Worm (Caenorhabditis elegans) whole organism, L1 larva: ENCODE results near the gene kreg-1.

Experiments
- C16A3.4 ChIP-seq: fragments of 150-350 bp; optimal IDR thresholded peaks from 2 replicates; lab custom pipeline; 2014; ENCODE audit warnings: missing biosample characterization, missing genetic modification characterization
- Y116A8C.19 ChIP-seq: sonication (generic microtip); optimal IDR thresholded peaks from 2 replicates; lab custom pipeline; 2016; ENCODE audit warnings: missing compliant biosample characterization, missing genetic modification characterization, borderline replicate concordance
- alr-1 ChIP-seq: fragments of 200-800 bp; sonication (Bioruptor generic); optimal IDR thresholded peaks from 2 replicates; lab custom pipeline; 2018; ENCODE audit warnings: borderline replicate concordance, mild to moderate bottlenecking, missing genetic modification characterization, missing compliant biosample characterization
- blmp-1 ChIP-seq: fragments of 150-350 bp; optimal IDR thresholded peaks from 2 replicates; lab custom pipeline; 2014; ENCODE audit warnings: missing biosample characterization, missing genetic modification characterization
- ceh-8 ChIP-seq: fragments of 200-800 bp; sonication (Bioruptor generic); optimal IDR thresholded peaks from 2 replicates; lab custom pipeline; 2018; ENCODE audit warnings: mild to moderate bottlenecking, missing genetic modification characterization, moderate library complexity, missing compliant biosample characterization
- dpl-1 ChIP-seq, 3 experiments: fragments of 150-350 bp in 2 of 3; sonication (generic microtip) in 1 of 3; optimal IDR thresholded peaks; 2 replicates each; lab custom pipeline; 2014 to 2017; ENCODE audit warnings: missing biosample characterization in 3 of 3, missing genetic modification characterization in 3 of 3, missing genetic modification reagents in 3 of 3
- efl-1 ChIP-seq, 4 experiments: fragments of 150-350 bp; optimal IDR thresholded peaks in 3 of 4; peaks in 1 of 4; 1 replicate in 1 of 4; 2 replicates in 3 of 4; lab custom pipeline; 2014; ENCODE audit warnings: missing biosample characterization in 2 of 4, missing genetic modification characterization in 2 of 4, missing genetic modification reagents in 2 of 4
- elt-2 ChIP-seq: sonication (generic microtip); optimal IDR thresholded peaks from 2 replicates; lab custom pipeline; 2016; ENCODE audit warnings: missing genetic modification characterization, mild to moderate bottlenecking, inconsistent platforms, missing compliant biosample characterization, missing genetic modification reagents
- elt-3 ChIP-seq, 6 experiments: fragments of 150-350 bp in 1 of 6; sonication (generic microtip); optimal IDR thresholded peaks; 2 replicates each; lab custom pipeline; 2017 to 2018; ENCODE audit warnings: missing biosample characterization in 6 of 6, missing genetic modification characterization in 6 of 6, inconsistent platforms in 1 of 6
- fkh-10 ChIP-seq: sonication (generic microtip); optimal IDR thresholded peaks from 2 replicates; lab custom pipeline; 2017; ENCODE audit warnings: missing biosample characterization, missing genetic modification reagents, missing genetic modification characterization
- fkh-4 ChIP-seq: sonication (generic microtip); optimal IDR thresholded peaks from 2 replicates; lab custom pipeline; 2016; ENCODE audit warnings: missing compliant biosample characterization, missing genetic modification characterization, borderline replicate concordance
- grh-1 ChIP-seq: fragments of 200-800 bp; sonication (Bioruptor generic); IDR thresholded peaks from 2 replicates; pipeline ENCODE4 v1.3.6; 2022; ENCODE audit warnings: missing genetic modification reagents, missing genetic modification characterization, missing compliant biosample characterization
- hlh-4 ChIP-seq: sonication (generic microtip); optimal IDR thresholded peaks from 2 replicates; lab custom pipeline; 2016; ENCODE audit warnings: mild to moderate bottlenecking, missing genetic modification characterization, missing compliant biosample characterization
- irx-1 ChIP-seq: sonication (generic microtip); optimal IDR thresholded peaks from 2 replicates; lab custom pipeline; 2016; ENCODE audit warnings: missing genetic modification characterization, missing compliant biosample characterization
- lin-14 ChIP-seq: fragments of 200-800 bp; sonication (Bioruptor generic); optimal IDR thresholded peaks from 2 replicates; lab custom pipeline; 2018; ENCODE audit warnings: mild to moderate bottlenecking, missing genetic modification characterization, moderate library complexity, missing compliant biosample characterization
- lin-15B ChIP-seq: fragments of 150-350 bp; sonication (generic microtip); optimal IDR thresholded peaks from 3 replicates; lab custom pipeline; 2014; ENCODE audit warnings: missing biosample characterization, missing genetic modification characterization
- lin-35 ChIP-seq, 2 experiments: fragments of 150-350 bp; optimal IDR thresholded peaks; 2 replicates each; lab custom pipeline; 2014; ENCODE audit warnings: missing biosample characterization in 2 of 2, missing genetic modification characterization in 2 of 2, missing genetic modification reagents in 2 of 2
- lir-3 ChIP-seq: sonication (generic microtip); optimal IDR thresholded peaks from 2 replicates; lab custom pipeline; 2016; ENCODE audit warnings: mild to moderate bottlenecking, missing genetic modification characterization, moderate library complexity, missing compliant biosample characterization; ENCODE audit not compliant: poor library complexity
- lsy-2 ChIP-seq, 2 experiments: fragments of 150-350 bp; optimal IDR thresholded peaks; 2 replicates each; lab custom pipeline; 2014; ENCODE audit warnings: missing biosample characterization in 2 of 2, missing genetic modification characterization in 2 of 2
- mdl-1 ChIP-seq, 2 experiments: fragments of 150-350 bp; optimal IDR thresholded peaks; 2 replicates each; lab custom pipeline; 2014 to 2017; ENCODE audit warnings: missing biosample characterization in 2 of 2, missing genetic modification characterization in 2 of 2, inconsistent platforms in 1 of 2
- mep-1 ChIP-seq: fragments of 150-350 bp; optimal IDR thresholded peaks from 2 replicates; lab custom pipeline; 2014; ENCODE audit warnings: missing biosample characterization, missing genetic modification characterization
- nhr-12 ChIP-seq: sonication (generic microtip); optimal IDR thresholded peaks from 2 replicates; lab custom pipeline; 2017; ENCODE audit warnings: missing biosample characterization, missing genetic modification characterization
- nhr-19 ChIP-seq: fragments of 200-800 bp; sonication (Bioruptor generic); conservative IDR thresholded peaks from 2 replicates; pipeline ENCODE4 v1.3.6; 2022; ENCODE audit warnings: missing genetic modification characterization, missing compliant biosample characterization
- nhr-20 ChIP-seq: sonication (generic microtip); optimal IDR thresholded peaks from 2 replicates; lab custom pipeline; 2016; ENCODE audit warnings: mild to moderate bottlenecking, missing genetic modification characterization, missing compliant biosample characterization
- nhr-237 ChIP-seq: fragments of 150-350 bp; optimal IDR thresholded peaks from 2 replicates; lab custom pipeline; 2014; ENCODE audit warnings: missing biosample characterization, missing genetic modification characterization
- nhr-47 ChIP-seq: sonication (generic microtip); optimal IDR thresholded peaks from 2 replicates; lab custom pipeline; 2016; ENCODE audit warnings: mild to moderate bottlenecking, missing genetic modification characterization, moderate library complexity, missing compliant biosample characterization
- nhr-71 ChIP-seq: sonication (generic microtip); optimal IDR thresholded peaks from 2 replicates; lab custom pipeline; 2016; ENCODE audit warnings: mild to moderate bottlenecking, missing genetic modification characterization, moderate library complexity, missing compliant biosample characterization
- nhr-84 ChIP-seq: sonication (generic microtip); optimal IDR thresholded peaks from 2 replicates; lab custom pipeline; 2017; ENCODE audit warnings: missing biosample characterization, missing genetic modification characterization
- nhr-85 ChIP-seq: sonication (generic microtip); peaks from one replicate; lab custom pipeline; 2016; ENCODE audit warnings: missing genetic modification characterization, inconsistent platforms, missing compliant biosample characterization
- nhr-90 ChIP-seq: sonication (generic microtip); optimal IDR thresholded peaks from 2 replicates; lab custom pipeline; 2016; ENCODE audit warnings: mild to moderate bottlenecking, missing genetic modification characterization, missing compliant biosample characterization; ENCODE audit not compliant: poor library complexity
- pag-3 ChIP-seq: sonication (generic microtip); optimal IDR thresholded peaks from 2 replicates; lab custom pipeline; 2017; ENCODE audit warnings: missing genetic modification characterization, mild to moderate bottlenecking, missing compliant biosample characterization, antibody characterized with exemption, borderline replicate concordance; ENCODE audit not compliant: insufficient read depth
- pax-3 ChIP-seq: fragments of 200-800 bp; sonication (Bioruptor generic); optimal IDR thresholded peaks from 2 replicates; lab custom pipeline; 2018; ENCODE audit warnings: mild to moderate bottlenecking, missing genetic modification characterization, moderate library complexity, missing compliant biosample characterization
- pqm-1 ChIP-seq: sonication (generic microtip); optimal IDR thresholded peaks from 3 replicates; lab custom pipeline; 2017; ENCODE audit warnings: missing biosample characterization, missing genetic modification characterization
- snpc-4 ChIP-seq: fragments of 150-350 bp; optimal IDR thresholded peaks from 2 replicates; lab custom pipeline; 2014; ENCODE audit warnings: missing biosample characterization, missing genetic modification characterization
- snu-23 ChIP-seq: sonication (generic microtip); optimal IDR thresholded peaks from 2 replicates; lab custom pipeline; 2016; ENCODE audit warnings: missing genetic modification characterization, missing compliant biosample characterization
- swsn-7 ChIP-seq: sonication (generic microtip); optimal IDR thresholded peaks from 2 replicates; lab custom pipeline; 2016; ENCODE audit warnings: missing genetic modification characterization, missing compliant biosample characterization
- tbx-2 ChIP-seq: sonication (generic microtip); optimal IDR thresholded peaks from 2 replicates; lab custom pipeline; 2016; ENCODE audit warnings: missing genetic modification characterization, missing compliant biosample characterization
- unc-130 ChIP-seq: fragments of 150-350 bp; optimal IDR thresholded peaks from 2 replicates; lab custom pipeline; 2017; ENCODE audit warnings: missing biosample characterization, missing genetic modification characterization, inconsistent platforms
- xbp-1 ChIP-seq: sonication (generic microtip); optimal IDR thresholded peaks from 2 replicates; lab custom pipeline; 2016; ENCODE audit warnings: missing genetic modification characterization, missing compliant biosample characterization
- ztf-4 ChIP-seq: fragments of 150-350 bp; optimal IDR thresholded peaks from 2 replicates; lab custom pipeline; 2014; ENCODE audit warnings: missing biosample characterization, missing genetic modification characterization

kreg-1 gene

ce11 chrX:8672760-8673159 lies 36.8 kb upstream of the kreg-1 start, which contains the start of the genes K09E2.2 and K09E2.3:
Gene K09E2.2, plus strand, starts transcription at chrX:8673060.
Gene K09E2.3, plus strand, starts transcription at chrX:8673084.
- TF ChIP-seq pax-3 (tag; lab: Kevin White, UChicago) (no peak), fkh-4 (no peak), ceh-8 (no peak), pqm-1 (tag; lab: Kevin White, UChicago) (no peak), lin-15B (tag; lab: Kevin White, UChicago) (no peak), alr-1 (tag; lab: Kevin White, UChicago) (no peak), grh-1 (GFP tag; lab: Robert Waterston, UW) (no peak), ztf-4 (tag; lab: Kevin White, UChicago) (no peak), tbx-2 (tag; lab: Kevin White, UChicago) (no peak), Y116A8C.19 (tag; lab: Kevin White, UChicago) (no peak), unc-130 (tag; lab: Kevin White, UChicago) (no peak), nhr-237 (tag; lab: Kevin White, UChicago) (no peak), dpl-1 (GFP tag; optimal IDR thresholded peaks at IDR 0.05; lab: Kevin White, UChicago) (no peak), nhr-12 (tag; lab: Kevin White, UChicago) (no peak)

ce11 chrX:8674514-8674913 lies 35.0 kb upstream of the kreg-1 start:
- TF ChIP-seq C16A3.4: peak; percentile 5
- peak; percentile 55 for TF ChIP-seq nhr-47
- TF ChIP-seq efl-1 (optimal IDR thresholded peaks at IDR 0.05; lab: Kevin White, UChicago): no peak
- TF ChIP-seq efl-1 (GFP tag; optimal IDR thresholded peaks at IDR 0.05 in 1 of 2; lab: Kevin White, UChicago): peak in 1 of 2 experiments; percentile 95
- peak in 2 of 3 experiments; percentile 14 to 39 for TF ChIP-seq dpl-1 (GFP tag; optimal IDR thresholded peaks at IDR 0.05; lab: Kevin White, UChicago)
- peak; percentile 3 for TF ChIP-seq swsn-7 (tag; lab: Kevin White, UChicago)
- TF ChIP-seq snpc-4: no peak
- TF ChIP-seq tbx-2 (tag; lab: Kevin White, UChicago): peak; percentile 66
- peak; percentile 87 for TF ChIP-seq nhr-71
- no peak for TF ChIP-seq nhr-84 (tag; lab: Kevin White, UChicago)
- peak; percentile 24 for TF ChIP-seq pag-3 (tag; lab: Kevin White, UChicago)
- TF ChIP-seq nhr-90 (tag; lab: Kevin White, UChicago): peak; percentile 83
- TF ChIP-seq lin-14 (GFP tag; lab: Kevin White, UChicago): peak; percentile 90
- no peak for TF ChIP-seq fkh-10 (GFP tag; lab: Kevin White, UChicago)
- TF ChIP-seq nhr-20 (tag; lab: Kevin White, UChicago): peak; percentile 94
- TF ChIP-seq snu-23 (GFP tag; lab: Kevin White, UChicago): peak; percentile 71
- peak in 2 of 6 experiments; percentile 57 to 58 for TF ChIP-seq elt-3 (tag; optimal IDR thresholded peaks at IDR 0.05; lab: Kevin White, UChicago)
- TF ChIP-seq nhr-19 (GFP tag; lab: Robert Waterston, UW): peak; percentile 67
- TF ChIP-seq lsy-2 (tag; optimal IDR thresholded peaks at IDR 0.05; lab: Kevin White, UChicago): peak; percentile 10 to 33
- TF ChIP-seq irx-1 (tag; lab: Kevin White, UChicago): no peak
- TF ChIP-seq elt-2 (tag; lab: Kevin White, UChicago): peak; percentile 88
- peak; percentile 3 for TF ChIP-seq unc-130 (tag; lab: Kevin White, UChicago)
- TF ChIP-seq blmp-1: peak; percentile 15
- peak; percentile 24 for TF ChIP-seq lir-3
- peak; percentile 47 for TF ChIP-seq mep-1 (tag; lab: Kevin White, UChicago)
- peak; percentile 37; the same call in 1 of the 2 replicates for TF ChIP-seq grh-1 (GFP tag; lab: Robert Waterston, UW)
- peak in 1 of 2 experiments; percentile 88 for TF ChIP-seq mdl-1 (tag; optimal IDR thresholded peaks at IDR 0.05; lab: Kevin White, UChicago)
- no peak for TF ChIP-seq xbp-1 (tag; lab: Kevin White, UChicago)
- TF ChIP-seq nhr-85 (tag; lab: Kevin White, UChicago): peak; percentile 98
- no peak for TF ChIP-seq hlh-4 (tag; lab: Kevin White, UChicago)
- TF ChIP-seq lin-35 (GFP tag; optimal IDR thresholded peaks at IDR 0.05; lab: Kevin White, UChicago): peak in 1 of 2 experiments; percentile 86
